Worm (Caenorhabditis elegans) whole organism, L1 larva: Measurements from ENCODE around the gene E02C12.8.

Experiments used
- C16A3.4 ChIP-seq: fragments of 150-350 bp; optimal IDR thresholded peaks from 2 replicates; lab custom pipeline; 2014; ENCODE audit warnings: missing biosample characterization, missing genetic modification characterization
- Y116A8C.19 ChIP-seq: sonication (generic microtip); optimal IDR thresholded peaks from 2 replicates; lab custom pipeline; 2016; ENCODE audit warnings: missing compliant biosample characterization, missing genetic modification characterization, borderline replicate concordance
- alr-1 ChIP-seq: fragments of 200-800 bp; sonication (Bioruptor generic); optimal IDR thresholded peaks from 2 replicates; lab custom pipeline; 2018; ENCODE audit warnings: borderline replicate concordance, mild to moderate bottlenecking, missing genetic modification characterization, missing compliant biosample characterization
- ama-1 ChIP-seq: fragments of 150-350 bp; optimal IDR thresholded peaks from 2 replicates; lab custom pipeline; 2014
- blmp-1 ChIP-seq: fragments of 150-350 bp; optimal IDR thresholded peaks from 2 replicates; lab custom pipeline; 2014; ENCODE audit warnings: missing biosample characterization, missing genetic modification characterization
- ceh-63 ChIP-seq: fragments of 200-800 bp; sonication (Bioruptor generic); optimal IDR thresholded peaks from 2 replicates; lab custom pipeline; 2018; ENCODE audit warnings: mild to moderate bottlenecking, missing genetic modification characterization, missing compliant biosample characterization
- ceh-8 ChIP-seq: fragments of 200-800 bp; sonication (Bioruptor generic); optimal IDR thresholded peaks from 2 replicates; lab custom pipeline; 2018; ENCODE audit warnings: mild to moderate bottlenecking, missing genetic modification characterization, moderate library complexity, missing compliant biosample characterization
- ceh-82 ChIP-seq, 3 experiments: fragments of 150-350 bp in 1 of 3; sonication (generic microtip) in 2 of 3; optimal IDR thresholded peaks; 2 replicates each; lab custom pipeline; 2014 to 2017; ENCODE audit warnings: missing biosample characterization in 3 of 3, missing genetic modification characterization in 3 of 3
- ceh-88 ChIP-seq: fragments of 200-800 bp; sonication (Bioruptor generic); IDR thresholded peaks from 2 replicates; pipeline ENCODE4 v1.3.6; 2022; ENCODE audit warnings: missing genetic modification characterization, missing compliant biosample characterization
- dsc-1 ChIP-seq: sonication (generic microtip); optimal IDR thresholded peaks from 2 replicates; lab custom pipeline; 2016; ENCODE audit warnings: mild to moderate bottlenecking, missing genetic modification characterization, missing compliant biosample characterization
- efl-1 ChIP-seq, 4 experiments: fragments of 150-350 bp; optimal IDR thresholded peaks in 3 of 4; peaks in 1 of 4; 1 replicate in 1 of 4; 2 replicates in 3 of 4; lab custom pipeline; 2014; ENCODE audit warnings: missing biosample characterization in 2 of 4, missing genetic modification characterization in 2 of 4, missing genetic modification reagents in 2 of 4
- egl-13 ChIP-seq: sonication (generic microtip); optimal IDR thresholded peaks from 2 replicates; lab custom pipeline; 2016; ENCODE audit warnings: missing genotype, missing genetic modification reagents, missing genetic modification characterization, missing compliant biosample characterization
- elt-2 ChIP-seq: sonication (generic microtip); optimal IDR thresholded peaks from 2 replicates; lab custom pipeline; 2016; ENCODE audit warnings: missing genetic modification characterization, mild to moderate bottlenecking, inconsistent platforms, missing compliant biosample characterization, missing genetic modification reagents
- elt-3 ChIP-seq, 6 experiments: fragments of 150-350 bp in 1 of 6; sonication (generic microtip); optimal IDR thresholded peaks; 2 replicates each; lab custom pipeline; 2017 to 2018; ENCODE audit warnings: missing biosample characterization in 6 of 6, missing genetic modification characterization in 6 of 6, inconsistent platforms in 1 of 6
- hlh-4 ChIP-seq: sonication (generic microtip); optimal IDR thresholded peaks from 2 replicates; lab custom pipeline; 2016; ENCODE audit warnings: mild to moderate bottlenecking, missing genetic modification characterization, missing compliant biosample characterization
- irx-1 ChIP-seq: sonication (generic microtip); optimal IDR thresholded peaks from 2 replicates; lab custom pipeline; 2016; ENCODE audit warnings: missing genetic modification characterization, missing compliant biosample characterization
- lin-14 ChIP-seq: fragments of 200-800 bp; sonication (Bioruptor generic); optimal IDR thresholded peaks from 2 replicates; lab custom pipeline; 2018; ENCODE audit warnings: mild to moderate bottlenecking, missing genetic modification characterization, moderate library complexity, missing compliant biosample characterization
- lin-15B ChIP-seq: fragments of 150-350 bp; sonication (generic microtip); optimal IDR thresholded peaks from 3 replicates; lab custom pipeline; 2014; ENCODE audit warnings: missing biosample characterization, missing genetic modification characterization
- lin-39 ChIP-seq: fragments of 150-350 bp; optimal IDR thresholded peaks from 2 replicates; lab custom pipeline; 2014; ENCODE audit warnings: missing biosample characterization, missing genetic modification reagents, missing genetic modification characterization
- lsy-2 ChIP-seq, 2 experiments: fragments of 150-350 bp; optimal IDR thresholded peaks; 2 replicates each; lab custom pipeline; 2014; ENCODE audit warnings: missing biosample characterization in 2 of 2, missing genetic modification characterization in 2 of 2
- mep-1 ChIP-seq: fragments of 150-350 bp; optimal IDR thresholded peaks from 2 replicates; lab custom pipeline; 2014; ENCODE audit warnings: missing biosample characterization, missing genetic modification characterization
- nhr-11 ChIP-seq: fragments of 150-350 bp; optimal IDR thresholded peaks from 2 replicates; lab custom pipeline; 2014; ENCODE audit warnings: missing biosample characterization, missing genetic modification characterization
- nhr-19 ChIP-seq: fragments of 200-800 bp; sonication (Bioruptor generic); conservative IDR thresholded peaks from 2 replicates; pipeline ENCODE4 v1.3.6; 2022; ENCODE audit warnings: missing genetic modification characterization, missing compliant biosample characterization
- nhr-20 ChIP-seq: sonication (generic microtip); optimal IDR thresholded peaks from 2 replicates; lab custom pipeline; 2016; ENCODE audit warnings: mild to moderate bottlenecking, missing genetic modification characterization, missing compliant biosample characterization
- nhr-71 ChIP-seq: sonication (generic microtip); optimal IDR thresholded peaks from 2 replicates; lab custom pipeline; 2016; ENCODE audit warnings: mild to moderate bottlenecking, missing genetic modification characterization, moderate library complexity, missing compliant biosample characterization
- nhr-85 ChIP-seq: sonication (generic microtip); peaks from one replicate; lab custom pipeline; 2016; ENCODE audit warnings: missing genetic modification characterization, inconsistent platforms, missing compliant biosample characterization
- pax-3 ChIP-seq: fragments of 200-800 bp; sonication (Bioruptor generic); optimal IDR thresholded peaks from 2 replicates; lab custom pipeline; 2018; ENCODE audit warnings: mild to moderate bottlenecking, missing genetic modification characterization, moderate library complexity, missing compliant biosample characterization
- rnt-1 ChIP-seq: sonication (generic microtip); optimal IDR thresholded peaks from 2 replicates; lab custom pipeline; 2016; ENCODE audit warnings: mild to moderate bottlenecking, missing genetic modification characterization, moderate library complexity, missing compliant biosample characterization
- snu-23 ChIP-seq: sonication (generic microtip); optimal IDR thresholded peaks from 2 replicates; lab custom pipeline; 2016; ENCODE audit warnings: missing genetic modification characterization, missing compliant biosample characterization
- swsn-7 ChIP-seq: sonication (generic microtip); optimal IDR thresholded peaks from 2 replicates; lab custom pipeline; 2016; ENCODE audit warnings: missing genetic modification characterization, missing compliant biosample characterization
- unc-130 ChIP-seq: fragments of 150-350 bp; optimal IDR thresholded peaks from 2 replicates; lab custom pipeline; 2017; ENCODE audit warnings: missing biosample characterization, missing genetic modification characterization, inconsistent platforms
- unc-86 ChIP-seq: sonication (generic microtip); optimal IDR thresholded peaks from 2 replicates; lab custom pipeline; 2016; ENCODE audit warnings: missing genetic modification characterization, missing compliant biosample characterization
- xbp-1 ChIP-seq: sonication (generic microtip); optimal IDR thresholded peaks from 2 replicates; lab custom pipeline; 2016; ENCODE audit warnings: missing genetic modification characterization, missing compliant biosample characterization

The E02C12.8 gene

ce11 chrV:9329245-9329979 is 44.0 kb downstream of the E02C12.8 start:
- TF ChIP-seq unc-130 (tag; lab: Kevin White, UChicago) (no peak), dsc-1 (tag; lab: Kevin White, UChicago) (no peak), nhr-20 (tag; lab: Kevin White, UChicago) (no peak), lsy-2 (tag; optimal IDR thresholded peaks at IDR 0.05; lab: Kevin White, UChicago) (no peak), egl-13 (tag; lab: Kevin White, UChicago) (no peak), blmp-1 (tag; lab: Kevin White, UChicago) (peak; percentile 36), efl-1 (optimal IDR thresholded peaks at IDR 0.05; lab: Kevin White, UChicago) (no peak), efl-1 (GFP tag; optimal IDR thresholded peaks at IDR 0.05 in 1 of 2; lab: Kevin White, UChicago) (peak in 1 of 2 experiments; percentile 63)

- no peak for TF ChIP-seq ceh-88 (GFP tag; lab: Robert Waterston, UW)
- no peak for TF ChIP-seq ama-1 (lab: Kevin White, UChicago)
- TF ChIP-seq ceh-82 (tag; optimal IDR thresholded peaks at IDR 0.05; lab: Kevin White, UChicago): no peak
- TF ChIP-seq nhr-11 (tag; lab: Kevin White, UChicago): no peak
- no peak for TF ChIP-seq unc-86 (tag; lab: Kevin White, UChicago)
- TF ChIP-seq nhr-19 (GFP tag; lab: Robert Waterston, UW): no peak
- TF ChIP-seq ceh-8 (GFP tag; lab: Kevin White, UChicago): no peak
- TF ChIP-seq lin-39 (tag; lab: Kevin White, UChicago): no peak
These were observed 44.7 kb downstream of the E02C12.8 start, which contains the start of gene K07B1.4 for ce11 chrV:9328670-9329069. Gene K07B1.4 (plus strand): TSS chrV:9328970.

DNA sequence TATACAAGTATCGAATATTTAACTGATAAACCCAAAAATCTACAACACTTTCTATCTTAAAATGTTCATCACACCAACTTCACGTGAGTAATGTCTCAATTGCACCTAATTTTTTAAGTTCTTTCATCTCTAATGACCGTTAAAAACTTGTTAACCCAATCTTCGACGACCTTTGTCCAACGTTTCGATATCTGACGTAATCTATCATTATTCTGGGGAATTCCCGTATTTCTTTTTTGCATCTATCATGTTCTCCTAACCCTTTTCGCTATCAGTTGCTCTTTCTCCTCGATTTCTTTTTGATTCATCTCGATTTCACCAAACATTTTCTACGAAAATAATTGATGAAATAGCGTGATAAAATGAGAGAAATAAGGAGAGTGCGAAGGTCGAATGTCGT is 45.7 kb downstream of the E02C12.8 start:
- TF ChIP-seq lin-14 (peak; percentile 45), elt-3 (tag; optimal IDR thresholded peaks at IDR 0.05; lab: Kevin White, UChicago) (peak in 3 of 6 experiments; percentile 16 to 40 (median 23)), snu-23 (peak; percentile 15), pax-3 (tag; lab: Kevin White, UChicago) (no peak), blmp-1 (tag; lab: Kevin White, UChicago) (peak; percentile 51), nhr-20 (tag; lab: Kevin White, UChicago) (peak; percentile 15), mep-1 (peak; percentile 4), nhr-85 (peak; percentile 71), elt-2 (tag; lab: Kevin White, UChicago) (peak; percentile 23), ceh-8 (GFP tag; lab: Kevin White, UChicago) (no peak), nhr-71 (peak; percentile 13), ceh-63 (GFP tag; lab: Kevin White, UChicago) (no peak)
- TF ChIP-seq, all 84 proteins: peak for 9

- no peak for TF ChIP-seq xbp-1 (tag; lab: Kevin White, UChicago)
- no peak for TF ChIP-seq alr-1 (tag; lab: Kevin White, UChicago)
- TF ChIP-seq Y116A8C.19 (tag; lab: Kevin White, UChicago): no peak
- TF ChIP-seq irx-1 (tag; lab: Kevin White, UChicago): no peak
- no peak for TF ChIP-seq lsy-2 (tag; optimal IDR thresholded peaks at IDR 0.05; lab: Kevin White, UChicago)
- no peak for TF ChIP-seq elt-3 (tag; optimal IDR thresholded peaks at IDR 0.05; lab: Kevin White, UChicago)
- TF ChIP-seq lin-15B (tag; lab: Kevin White, UChicago): no peak
- no peak for TF ChIP-seq C16A3.4 (tag; lab: Kevin White, UChicago)
- no peak for TF ChIP-seq hlh-4 (tag; lab: Kevin White, UChicago)
- no peak for TF ChIP-seq rnt-1 (tag; lab: Kevin White, UChicago)
- no peak for TF ChIP-seq swsn-7 (tag; lab: Kevin White, UChicago)
These were observed 46.5 kb downstream of the E02C12.8 start for ce11 chrV:9326903-9327302.
